Fruit fly (Drosophila melanogaster): ENCODE measurements around the gene Dip-C.

Gene Dip-C

DNA sequence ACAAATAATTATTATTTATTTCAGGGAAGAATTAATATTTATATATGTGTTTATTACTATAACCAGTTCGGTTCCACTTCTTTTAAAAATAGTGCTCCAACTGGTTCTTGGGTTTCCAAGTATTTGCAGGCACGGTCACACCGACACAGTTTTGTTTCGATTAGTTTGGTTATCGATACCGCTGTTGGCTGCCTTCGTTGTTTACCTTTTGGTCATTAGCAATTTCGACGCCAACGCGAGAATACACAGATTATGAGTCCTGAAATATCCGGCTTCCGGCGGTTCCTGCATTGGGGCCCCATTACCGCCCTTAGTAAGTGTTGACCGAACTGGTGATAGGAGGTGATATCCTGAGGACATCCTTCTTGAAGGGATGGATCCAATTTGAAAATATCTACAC is 5.4 kb downstream of the Dip-C start, which contains the start of gene CG5196 (continued):
- TF ChIP-seq CG10431 (GFP tag; optimal IDR thresholded peaks at IDR 0.05) (no peak), gsb (GFP tag; IDR thresholded peaks at IDR 0.05) (no peak), kay (GFP tag; optimal IDR thresholded peaks at IDR 0.05) (no peak), tll (GFP tag; optimal IDR thresholded peaks at IDR 0.05) (no peak), stwl (tag; optimal IDR thresholded peaks at IDR 0.05) (peak; percentile 94), CG2120 (GFP tag; optimal IDR thresholded peaks at IDR 0.05) (peak; percentile 23), tio (GFP tag; optimal IDR thresholded peaks at IDR 0.05) (no peak), CG4707 (GFP tag; optimal IDR thresholded peaks at IDR 0.05) (no peak), Ada2b (GFP tag; IDR thresholded peaks at IDR 0.05) (no peak), z (GFP tag; IDR thresholded peaks at IDR 0.05) (no peak), Bgb (GFP tag; IDR thresholded peaks at IDR 0.05; ENCODE audit: partially characterized antibody) (peak; percentile 84), CG4404 (GFP tag; IDR thresholded peaks at IDR 0.05) (no peak), da (GFP tag; optimal IDR thresholded peaks at IDR 0.05) (no peak), Eip74EF (GFP tag; optimal IDR thresholded peaks at IDR 0.05) (no peak), Ets65A (GFP tag) (no peak), Hmr (GFP tag; optimal IDR thresholded peaks at IDR 0.05) (peak; percentile 41), CG18476 (GFP tag; optimal IDR thresholded peaks at IDR 0.05) (no peak), CG12104 (GFP tag; optimal IDR thresholded peaks at IDR 0.05) (no peak), exex (tag; optimal IDR thresholded peaks at IDR 0.05) (peak; percentile 64), Hand (GFP tag; optimal IDR thresholded peaks at IDR 0.05) (no peak), aop (GFP tag; IDR thresholded peaks at IDR 0.05) (no peak), cad (GFP tag; optimal IDR thresholded peaks at IDR 0.05) (no peak), CG6813 (GFP tag; optimal IDR thresholded peaks at IDR 0.05) (no peak), Sin3A (optimal IDR thresholded peaks at IDR 0.05) (peak; percentile 29), usp (GFP tag; optimal IDR thresholded peaks at IDR 0.05) (no peak), dimm (GFP tag; IDR thresholded peaks at IDR 0.05) (no peak), maf-S (GFP tag; optimal IDR thresholded peaks at IDR 0.05) (no peak), en (GFP tag; optimal IDR thresholded peaks at IDR 0.05) (no peak), slou (GFP tag; optimal IDR thresholded peaks at IDR 0.05) (no peak), Side (GFP tag; optimal IDR thresholded peaks at IDR 0.05) (no peak), luna (GFP tag; optimal IDR thresholded peaks at IDR 0.05) (no peak), chif (GFP tag; optimal IDR thresholded peaks at IDR 0.05) (no peak), ato (GFP tag; IDR thresholded peaks at IDR 0.05; ENCODE audit: partially characterized antibody) (peak; percentile 57; the same call in 1 of the 2 replicates), croc (GFP tag; conservative IDR thresholded peaks at IDR 0.05) (no peak), CG10654 (GFP tag; optimal IDR thresholded peaks at IDR 0.05) (no peak), CG1602 (GFP tag; optimal IDR thresholded peaks at IDR 0.05) (no peak), CG10462 (GFP tag; optimal IDR thresholded peaks at IDR 0.05) (no peak), CG11504 (tag; optimal IDR thresholded peaks at IDR 0.05) (no peak), CG12236 (GFP tag; optimal IDR thresholded peaks at IDR 0.05) (no peak), Lhr (GFP tag; optimal IDR thresholded peaks at IDR 0.05) (peak; percentile 49), amos (GFP tag; IDR thresholded peaks at IDR 0.05; ENCODE audit: partially characterized antibody) (peak; percentile 76), unc-4 (GFP tag; IDR thresholded peaks at IDR 0.05; ENCODE audit: partially characterized antibody) (peak; percentile 73), Opbp (GFP tag; IDR thresholded peaks at IDR 0.05; ENCODE audit: partially characterized antibody) (peak; percentile 72), CG14441 (GFP tag; IDR thresholded peaks at IDR 0.05) (no peak), CG2889 (GFP tag; IDR thresholded peaks at IDR 0.05) (no peak), insv (GFP tag; optimal IDR thresholded peaks at IDR 0.05) (peak in 1 of 2 experiments; percentile 53), slbo (GFP tag; IDR thresholded peaks at IDR 0.05) (no peak; the same call in 1 of the 2 replicates), cato (GFP tag; optimal IDR thresholded peaks at IDR 0.05; ENCODE audit: borderline replicate concordance) (no peak), C15 (GFP tag; IDR thresholded peaks at IDR 0.05) (no peak), CG17612 (GFP tag; IDR thresholded peaks at IDR 0.05) (no peak), zfh1 (GFP tag; IDR thresholded peaks at IDR 0.05) (0 out of 3 replicates have a peak, but pooled peaks have one; percentile 27), Ptx1 (GFP tag; IDR thresholded peaks at IDR 0.05) (no peak)
